Worm (Caenorhabditis elegans): ENCODE measurements around the gene F01D5.10.

- TF ChIP-seq madf-5 (GFP tag; IDR thresholded peaks at IDR 0.05): no peak
- no peak for TF ChIP-seq mep-1 (tag; optimal IDR thresholded peaks at IDR 0.05)
- TF ChIP-seq lin-13 (GFP tag; optimal IDR thresholded peaks at IDR 0.05): no peak
- TF ChIP-seq pha-4 (GFP tag; IDR thresholded peaks at IDR 0.05): no peak
- no peak for TF ChIP-seq pha-4 (tag; optimal IDR thresholded peaks at IDR 0.05)
- TF ChIP-seq ztf-7 (tag; optimal IDR thresholded peaks at IDR 0.05): no peak
Measured at ce11 chrII:13979833-13980513, 41.2 kb downstream of the F01D5.10 start, which contains the start of gene sre-48.
